Fruit fly (Drosophila melanogaster) whole organism, adult: ENCODE measurements around the gene CG32706.

Experiments used
- CG12768 ChIP-seq: fragments of 200-800 bp; sonication (Bioruptor generic); optimal IDR thresholded peaks from 2 replicates; lab custom pipeline; 2017; ENCODE audit warnings: missing biosample characterization, missing genetic modification characterization, mild to moderate bottlenecking, moderate library complexity, missing genetic modification reagents
- CG14711 ChIP-seq: fragments of 200-800 bp; sonication (Bioruptor generic); optimal IDR thresholded peaks from 2 replicates; lab custom pipeline; 2018; ENCODE audit warnings: missing biosample characterization, mild to moderate bottlenecking, missing genetic modification characterization, moderate library complexity
- CG1620 ChIP-seq: fragments of 200-800 bp; sonication (Bioruptor generic); optimal IDR thresholded peaks from 2 replicates; lab custom pipeline; 2016; ENCODE audit warnings: missing biosample characterization, missing genetic modification characterization
- Clk ChIP-seq: fragments of 200-800 bp; sonication (Bioruptor generic); optimal IDR thresholded peaks from 2 replicates; lab custom pipeline; 2017; ENCODE audit warnings: missing biosample characterization, missing genetic modification characterization
- Crg-1 ChIP-seq: fragments of 200-800 bp; sonication (Bioruptor generic); optimal IDR thresholded peaks from 2 replicates; lab custom pipeline; 2016; ENCODE audit warnings: missing biosample characterization, missing genetic modification characterization
- Hr96 ChIP-seq: fragments of 200-800 bp; sonication (Bioruptor generic); optimal IDR thresholded peaks from 2 replicates; lab custom pipeline; 2016; ENCODE audit warnings: missing biosample characterization, missing genetic modification characterization
- Mnt ChIP-seq: fragments of 200-800 bp; sonication (Bioruptor generic); optimal IDR thresholded peaks from 2 replicates; lab custom pipeline; 2016; ENCODE audit warnings: missing biosample characterization, mild to moderate bottlenecking, missing genetic modification characterization
- bab1 ChIP-seq: fragments of 200-800 bp; sonication (Bioruptor generic); optimal IDR thresholded peaks from 3 replicates; lab custom pipeline; 2019; ENCODE audit warnings: missing biosample characterization, mild to moderate bottlenecking, missing genetic modification characterization, moderate library complexity
- kay ChIP-seq: fragments of 200-800 bp; sonication (Bioruptor generic); peaks from one replicate; lab custom pipeline; 2016; ENCODE audit warnings: missing biosample characterization, missing genetic modification characterization, borderline replicate concordance
- pad ChIP-seq: fragments of 200-800 bp; sonication (Bioruptor generic); optimal IDR thresholded peaks from 3 replicates; lab custom pipeline; 2017; ENCODE audit warnings: missing biosample characterization, missing genetic modification characterization, mild to moderate bottlenecking, moderate library complexity, missing genetic modification reagents
- tj ChIP-seq: fragments of 200-800 bp; sonication (Bioruptor generic); optimal IDR thresholded peaks from 3 replicates; lab custom pipeline; 2017; ENCODE audit warnings: missing biosample characterization, mild to moderate bottlenecking, missing genetic modification characterization, moderate library complexity

dm6 chrX:9128012-9128280, 41.0 kb downstream of the CG32706 start:
- no peak for TF ChIP-seq kay (GFP tag; lab: Kevin White, UChicago)
- TF ChIP-seq Crg-1 (GFP tag; lab: Kevin White, UChicago): no peak
- TF ChIP-seq bab1 (GFP tag; lab: Kevin White, UChicago): no peak
- no peak for TF ChIP-seq pad
- no peak for TF ChIP-seq Clk (GFP tag; lab: Kevin White, UChicago)
- TF ChIP-seq CG14711 (tag; lab: Kevin White, UChicago): no peak
- no peak for TF ChIP-seq tj (GFP tag; lab: Kevin White, UChicago)
- TF ChIP-seq CG1620 (GFP tag; lab: Kevin White, UChicago): no peak
- no peak for TF ChIP-seq Hr96 (GFP tag; lab: Kevin White, UChicago)
- TF ChIP-seq CG12768 (GFP tag; lab: Kevin White, UChicago): no peak
- TF ChIP-seq Mnt (GFP tag; lab: Kevin White, UChicago): no peak
